Fruit fly (Drosophila melanogaster): ENCODE measurements around the gene REPTOR.

The REPTOR gene

dm6 chr3R:24629877-24630808 is 47.5 kb upstream of the REPTOR start, which contains the start of gene Wsck (continued):
- TF ChIP-seq CG15479 (GFP tag; optimal IDR thresholded peaks at IDR 0.05) (peak; percentile 88), pb (GFP tag; optimal IDR thresholded peaks at IDR 0.05) (no peak), Jarid2 (GFP tag; optimal IDR thresholded peaks at IDR 0.05) (no peak), CG18262 (tag; optimal IDR thresholded peaks at IDR 0.05) (no peak), bab2 (GFP tag; optimal IDR thresholded peaks at IDR 0.05) (no peak), Sox100B (GFP tag; optimal IDR thresholded peaks at IDR 0.05) (no peak), CG11456 (GFP tag; IDR thresholded peaks at IDR 0.05) (no peak), zen2 (GFP tag; IDR thresholded peaks at IDR 0.05; ENCODE audit: partially characterized antibody) (no peak), TFAM (GFP tag; optimal IDR thresholded peaks at IDR 0.05) (no peak), Bteb2 (GFP tag; optimal IDR thresholded peaks at IDR 0.05) (no peak), Fer1 (GFP tag; optimal IDR thresholded peaks at IDR 0.05) (no peak), CG34422 (GFP tag; IDR thresholded peaks at IDR 0.05) (peak; percentile 73; the same call in 2 of the 3 replicates), CG10654 (GFP tag; optimal IDR thresholded peaks at IDR 0.05) (no peak), repo (GFP tag; optimal IDR thresholded peaks at IDR 0.05) (no peak), ranshi (GFP tag; IDR thresholded peaks at IDR 0.05) (no peak), sd (tag; optimal IDR thresholded peaks at IDR 0.05) (peak; percentile 31), Ets97D (GFP tag; optimal IDR thresholded peaks at IDR 0.05) (peak; percentile 2), CG12659 (GFP tag; optimal IDR thresholded peaks at IDR 0.05) (peak; percentile 31), dati (GFP tag; IDR thresholded peaks at IDR 0.05) (no peak), unpg (GFP tag; optimal IDR thresholded peaks at IDR 0.05) (no peak), ssp (GFP tag; IDR thresholded peaks at IDR 0.05) (no peak), Hmr (GFP tag; optimal IDR thresholded peaks at IDR 0.05) (no peak), lmd (GFP tag; IDR thresholded peaks at IDR 0.05) (no peak), Stat92E (GFP tag; optimal IDR thresholded peaks at IDR 0.05) (peak in 1 of 3 experiments; percentile 65), CG17612 (GFP tag; IDR thresholded peaks at IDR 0.05) (no peak), YL-1 (GFP tag; optimal IDR thresholded peaks at IDR 0.05) (peak; percentile 87), cwo (GFP tag; optimal IDR thresholded peaks at IDR 0.05) (no peak), CG7786 (GFP tag; optimal IDR thresholded peaks at IDR 0.05) (no peak), kni (GFP tag; optimal IDR thresholded peaks at IDR 0.05) (peak; percentile 38), E2f1 (GFP tag; IDR thresholded peaks at IDR 0.05) (no peak; the same call in 1 of the 2 replicates), gro (GFP tag; optimal IDR thresholded peaks at IDR 0.05) (no peak), run (tag; optimal IDR thresholded peaks at IDR 0.05) (no peak), HLH3B (GFP tag; IDR thresholded peaks at IDR 0.05) (no peak), Atf6 (GFP tag; IDR thresholded peaks at IDR 0.05) (no peak), fd96Cb (tag; optimal IDR thresholded peaks at IDR 0.05) (no peak), nau (GFP tag; optimal IDR thresholded peaks at IDR 0.05) (no peak), dm (GFP tag; optimal IDR thresholded peaks at IDR 0.05) (peak; percentile 39), hbn (GFP tag; IDR thresholded peaks at IDR 0.05; ENCODE audit: partially characterized antibody) (peak; percentile 35; the same call in 1 of the 2 replicates), CG1832 (GFP tag; optimal IDR thresholded peaks at IDR 0.05) (peak; percentile 96), ase (GFP tag; IDR thresholded peaks at IDR 0.05) (no peak), CG6683 (GFP tag; optimal IDR thresholded peaks at IDR 0.05) (no peak), ham (GFP tag; IDR thresholded peaks at IDR 0.05) (no peak), Aef1 (GFP tag; IDR thresholded peaks at IDR 0.05) (peak; percentile 23; the same call in 1 of the 3 replicates), CG7839 (tag; optimal IDR thresholded peaks at IDR 0.05) (no peak), CoRest (tag; optimal IDR thresholded peaks at IDR 0.05) (no peak), CG3407 (GFP tag; optimal IDR thresholded peaks at IDR 0.05) (no peak), Drgx (GFP tag; IDR thresholded peaks at IDR 0.05) (no peak), CG1024 (GFP tag; IDR thresholded peaks at IDR 0.05) (no peak), CG3281 (GFP tag; optimal IDR thresholded peaks at IDR 0.05) (peak; percentile 21)
